Fruit fly (Drosophila melanogaster): ENCODE data around the gene ppk21.
A peak's percentile ranks its signal among the peaks of the same experiment; 100 is the strongest.

The ppk21 gene

DNA sequence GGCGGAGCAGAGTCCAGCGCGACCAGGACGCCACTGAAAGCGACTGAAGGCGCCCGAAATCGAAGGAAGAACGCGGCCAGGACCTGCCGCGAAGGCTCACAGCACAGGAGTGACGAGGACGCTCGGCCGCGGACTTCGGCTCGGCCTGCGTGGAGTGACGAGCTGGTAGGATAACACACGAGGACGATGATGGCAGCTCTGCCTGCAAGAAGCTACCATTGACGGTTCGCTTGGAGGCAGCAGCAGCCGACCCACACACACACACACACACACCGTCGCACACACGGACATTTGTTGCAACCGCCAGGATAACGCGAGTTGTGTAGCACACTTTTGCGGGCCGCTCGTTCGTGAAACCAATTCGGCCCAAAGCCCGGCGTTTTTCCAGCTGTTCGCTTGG lies 4.6 kb upstream of the ppk21 start, which contains the start of gene Dop1R2 (continued):
- TF ChIP-seq Med (GFP tag) = peak; percentile 13
- peak; percentile 34; the same call in 1 of the 2 replicates for TF ChIP-seq Adf1 (GFP tag; IDR thresholded peaks at IDR 0.05)
- peak; percentile 18 for TF ChIP-seq Dp (GFP tag; optimal IDR thresholded peaks at IDR 0.05)
- peak; percentile 25 for TF ChIP-seq cg (GFP tag; optimal IDR thresholded peaks at IDR 0.05)
- TF ChIP-seq CG5180 (GFP tag; optimal IDR thresholded peaks at IDR 0.05) = peak; percentile 59
- no peak for TF ChIP-seq Spps (tag; optimal IDR thresholded peaks at IDR 0.05)
- 0 out of 4 replicates have a peak, but pooled peaks have one; percentile 21 for TF ChIP-seq chinmo (GFP tag; IDR thresholded peaks at IDR 0.05; ENCODE audit: partially characterized antibody)

dm6 chr3R:29668777-29669176 lies 4.2 kb downstream of the ppk21 start, which contains the start of the genes ppk20 and ppk30:
Gene ppk20 (minus strand): TSS chr3R:29668877.
Gene ppk30 (plus strand): TSS chr3R:29669149.
- TF ChIP-seq CG8944 (GFP tag; optimal IDR thresholded peaks at IDR 0.05) (no peak), trem (tag; optimal IDR thresholded peaks at IDR 0.05) (no peak), E2f2 (GFP tag; IDR thresholded peaks at IDR 0.05) (no peak), nerfin-2 (GFP tag; IDR thresholded peaks at IDR 0.05; ENCODE audit: partially characterized antibody) (no peak), Bdp1 (GFP tag; optimal IDR thresholded peaks at IDR 0.05) (no peak), CG15479 (GFP tag; optimal IDR thresholded peaks at IDR 0.05) (no peak), TFAM (GFP tag; optimal IDR thresholded peaks at IDR 0.05) (no peak), Adf1 (GFP tag; IDR thresholded peaks at IDR 0.05) (no peak), CG30431 (GFP tag; optimal IDR thresholded peaks at IDR 0.05) (no peak), Xrp1 (GFP tag; IDR thresholded peaks at IDR 0.05) (no peak), ftz-f1 (GFP tag; optimal IDR thresholded peaks at IDR 0.05) (no peak)

DNA sequence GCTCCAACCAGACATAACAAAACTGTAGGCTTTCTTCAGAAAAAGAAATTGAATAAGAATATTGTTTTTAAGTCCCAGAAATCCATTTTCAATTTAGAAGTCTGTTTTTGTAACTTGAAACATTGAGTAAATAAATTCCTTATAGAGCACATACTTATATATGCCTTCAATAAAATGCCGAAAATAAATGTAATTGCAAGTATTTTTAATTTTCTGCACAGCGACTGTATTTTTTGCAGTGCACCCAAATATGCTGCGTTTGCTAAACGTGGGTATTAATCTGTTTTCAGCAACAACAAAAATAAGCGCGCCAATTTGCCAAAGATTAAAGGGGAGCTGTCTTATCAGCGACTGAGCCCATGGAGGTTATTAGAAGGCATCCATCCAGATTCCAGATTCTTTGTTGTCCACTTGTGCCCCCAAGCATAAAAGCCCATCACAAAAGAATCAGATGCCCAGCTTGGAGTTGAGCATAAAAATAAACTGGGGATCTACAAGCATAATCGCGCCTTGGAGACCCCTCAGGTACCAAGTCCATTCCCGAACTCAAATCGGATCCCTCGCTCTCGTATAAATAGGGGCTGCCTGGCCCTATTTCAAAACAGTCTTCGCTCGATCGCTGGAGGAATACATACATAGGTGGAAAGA lies 6.6 kb downstream of the ppk21 start, which contains the start of gene Obp99a:
Gene Obp99a (plus strand): TSS at position 598 of the 648 bp plus-strand sequence.
- TF ChIP-seq CG16815 (GFP tag; optimal IDR thresholded peaks at IDR 0.05) (no peak), chn (GFP tag; optimal IDR thresholded peaks at IDR 0.05) (no peak), mam (GFP tag; optimal IDR thresholded peaks at IDR 0.05) (no peak), wor (GFP tag; IDR thresholded peaks at IDR 0.05) (no peak), toy (GFP tag; IDR thresholded peaks at IDR 0.05) (no peak), Atf3 (GFP tag; optimal IDR thresholded peaks at IDR 0.05) (no peak), sc (optimal IDR thresholded peaks at IDR 0.05) (no peak), sc (GFP tag; optimal IDR thresholded peaks at IDR 0.05) (no peak), CG7963 (GFP tag; IDR thresholded peaks at IDR 0.05; ENCODE audit: partially characterized antibody) (no peak), Trl (optimal IDR thresholded peaks at IDR 0.05) (no peak), Trl (GFP tag; optimal IDR thresholded peaks at IDR 0.05) (no peak), Med (GFP tag) (peak; percentile 38), insv (GFP tag; optimal IDR thresholded peaks at IDR 0.05) (peak in 1 of 2 experiments; percentile 17), CG2889 (GFP tag; IDR thresholded peaks at IDR 0.05) (no peak), Doc3 (GFP tag; IDR thresholded peaks at IDR 0.05; ENCODE audit: partially characterized antibody) (no peak), vnd (GFP tag; IDR thresholded peaks at IDR 0.05; ENCODE audit: partially characterized antibody) (no peak), CHES-1-like (GFP tag; optimal IDR thresholded peaks at IDR 0.05) (no peak), CG6765 (GFP tag; optimal IDR thresholded peaks at IDR 0.05) (no peak), Deaf1 (tag; optimal IDR thresholded peaks at IDR 0.05) (no peak), CG15269 (tag; optimal IDR thresholded peaks at IDR 0.05) (no peak), az2 (GFP tag; optimal IDR thresholded peaks at IDR 0.05) (no peak), CG2875 (GFP tag; optimal IDR thresholded peaks at IDR 0.05) (no peak), CG12155 (GFP tag; optimal IDR thresholded peaks at IDR 0.05) (no peak), CG1233 (GFP tag; optimal IDR thresholded peaks at IDR 0.05) (no peak), nmo (GFP tag; optimal IDR thresholded peaks at IDR 0.05) (peak; percentile 8), CG15514 (GFP tag; optimal IDR thresholded peaks at IDR 0.05) (no peak), HmgD (GFP tag; optimal IDR thresholded peaks at IDR 0.05) (no peak), Fer3 (tag; optimal IDR thresholded peaks at IDR 0.05) (no peak)

Measured in whole organism, embryonic.